Worm (Caenorhabditis elegans): ENCODE results near the gene acdh-11.

Gene acdh-11

ce11 chrIII:10565926-10566325, at the start of gene acdh-11:
acdh-11 (plus strand) TSS chrIII:10566258.
- TF ChIP-seq crh-2 (tag; optimal IDR thresholded peaks at IDR 0.05) (peak; percentile 51), nhr-21 (tag; optimal IDR thresholded peaks at IDR 0.05) (no peak), lsy-2 (tag; optimal IDR thresholded peaks at IDR 0.05) (peak in 1 of 2 experiments; percentile 35), nhr-6 (tag; optimal IDR thresholded peaks at IDR 0.05) (no peak), mdl-1 (tag; optimal IDR thresholded peaks at IDR 0.05) (no peak), skn-1 (tag; optimal IDR thresholded peaks at IDR 0.05) (no peak), dmd-4 (tag; optimal IDR thresholded peaks at IDR 0.05) (no peak), unc-39 (tag; optimal IDR thresholded peaks at IDR 0.05) (no peak), unc-55 (GFP tag; optimal IDR thresholded peaks at IDR 0.05) (no peak), zag-1 (tag; optimal IDR thresholded peaks at IDR 0.05) (no peak), nhr-12 (tag; optimal IDR thresholded peaks at IDR 0.05) (no peak), fos-1 (tag; optimal IDR thresholded peaks at IDR 0.05) (peak; percentile 52), unc-62 (GFP tag; optimal IDR thresholded peaks at IDR 0.05) (no peak), nhr-23 (tag; optimal IDR thresholded peaks at IDR 0.05) (no peak), sma-3 (GFP tag; optimal IDR thresholded peaks at IDR 0.05) (peak; percentile 14), R02D3.7 (tag; optimal IDR thresholded peaks at IDR 0.05) (no peak)

- TF ChIP-seq elt-1 (tag; optimal IDR thresholded peaks at IDR 0.05) (no peak), nhr-12 (tag; optimal IDR thresholded peaks at IDR 0.05) (no peak), C34F6.9 (tag; optimal IDR thresholded peaks at IDR 0.05) (no peak), ztf-1 (GFP tag; conservative IDR thresholded peaks at IDR 0.05) (no peak), egl-27 (tag; optimal IDR thresholded peaks at IDR 0.05) (no peak), Y55F3AM.14 (GFP tag; optimal IDR thresholded peaks at IDR 0.05) (no peak), lsy-2 (tag; optimal IDR thresholded peaks at IDR 0.05) (no peak), elt-3 (tag; optimal IDR thresholded peaks at IDR 0.05) (no peak), aly-2 (tag; optimal IDR thresholded peaks at IDR 0.05) (no peak), ceh-82 (tag; optimal IDR thresholded peaks at IDR 0.05) (no peak), sma-9 (GFP tag; optimal IDR thresholded peaks at IDR 0.05) (no peak), sma-9 (tag; optimal IDR thresholded peaks at IDR 0.05) (no peak), nhr-10 (tag; optimal IDR thresholded peaks at IDR 0.05) (no peak), fos-1 (tag; optimal IDR thresholded peaks at IDR 0.05) (no peak), gmeb-1 (tag; optimal IDR thresholded peaks at IDR 0.05) (no peak), zag-1 (tag; optimal IDR thresholded peaks at IDR 0.05) (no peak), ceh-16 (tag; optimal IDR thresholded peaks at IDR 0.05) (no peak), nhr-21 (tag; optimal IDR thresholded peaks at IDR 0.05) (no peak)
These were observed 47.2 kb upstream of the acdh-11 start for ce11 chrIII:10518884-10519283.

- TF ChIP-seq lin-39 (tag; optimal IDR thresholded peaks at IDR 0.05) (no peak), R02D3.7 (tag; optimal IDR thresholded peaks at IDR 0.05) (no peak), ztf-11 (tag; optimal IDR thresholded peaks at IDR 0.05) (no peak), ztf-1 (GFP tag; conservative IDR thresholded peaks at IDR 0.05) (no peak), gmeb-1 (tag; optimal IDR thresholded peaks at IDR 0.05) (no peak), skn-1 (tag; optimal IDR thresholded peaks at IDR 0.05) (no peak), F13H6.1 (tag; optimal IDR thresholded peaks at IDR 0.05) (no peak), unc-55 (GFP tag; optimal IDR thresholded peaks at IDR 0.05) (no peak)
These were observed 46.4 kb upstream of the acdh-11 start for ce11 chrIII:10519615-10520014.

ce11 chrIII:10520523-10520922, 45.5 kb upstream of the acdh-11 start, which contains the start of gene unc-49:
unc-49 (plus strand) TSS chrIII:10520762.
- TF ChIP-seq gmeb-1 (tag; optimal IDR thresholded peaks at IDR 0.05) (no peak), Y55F3AM.14 (GFP tag; optimal IDR thresholded peaks at IDR 0.05) (no peak), elt-3 (tag; optimal IDR thresholded peaks at IDR 0.05) (no peak), ztf-11 (tag; optimal IDR thresholded peaks at IDR 0.05) (no peak), nhr-25 (tag; optimal IDR thresholded peaks at IDR 0.05) (no peak), unc-62 (GFP tag; optimal IDR thresholded peaks at IDR 0.05) (no peak), ZK546.5 (tag; optimal IDR thresholded peaks at IDR 0.05) (no peak), ztf-1 (GFP tag; conservative IDR thresholded peaks at IDR 0.05) (no peak), C34F6.9 (tag; optimal IDR thresholded peaks at IDR 0.05) (peak; percentile 6), mab-5 (tag; optimal IDR thresholded peaks at IDR 0.05) (no peak), ceh-82 (tag; optimal IDR thresholded peaks at IDR 0.05) (no peak), fos-1 (tag; optimal IDR thresholded peaks at IDR 0.05) (no peak), lsy-2 (tag; optimal IDR thresholded peaks at IDR 0.05) (peak in 1 of 2 experiments; percentile 7), alr-1 (tag; optimal IDR thresholded peaks at IDR 0.05) (no peak), zag-1 (tag; optimal IDR thresholded peaks at IDR 0.05) (no peak), nhr-11 (tag; optimal IDR thresholded peaks at IDR 0.05) (no peak), F13H6.1 (tag; optimal IDR thresholded peaks at IDR 0.05) (peak; percentile 61), nhr-129 (tag; optimal IDR thresholded peaks at IDR 0.05) (peak; percentile 14), unc-39 (tag; optimal IDR thresholded peaks at IDR 0.05) (no peak)

Measured in whole organism, L2 larva.